Worm (Caenorhabditis elegans): Measurements from ENCODE around the gene thn-6.

thn-6 gene

ce11 chrIV:5273385-5273784, 44.7 kb downstream of the thn-6 start:
- TF ChIP-seq set-16 (GFP tag; IDR thresholded peaks at IDR 0.05) (peak; percentile 60; the same call in 1 of the 2 replicates), T20F7.1 (GFP tag; optimal IDR thresholded peaks at IDR 0.05) (no peak), unc-62 (GFP tag; optimal IDR thresholded peaks at IDR 0.05 in 1 of 2) (peak in 1 of 2 experiments; percentile 54), unc-62 (tag; optimal IDR thresholded peaks at IDR 0.05) (no peak), duxl-1 (tag; optimal IDR thresholded peaks at IDR 0.05; ENCODE audit: poor library complexity) (no peak), attf-4 (tag; optimal IDR thresholded peaks at IDR 0.05) (no peak), daf-12 (tag; optimal IDR thresholded peaks at IDR 0.05) (no peak), lim-7 (GFP tag; IDR thresholded peaks at IDR 0.05) (no peak)

ce11 chrIV:5274123-5274581, 45.4 kb downstream of the thn-6 start, which contains the start of gene slfl-4:
Gene slfl-4 (plus strand): TSS chrIV:5274531.
- TF ChIP-seq dpl-1 (GFP tag; optimal IDR thresholded peaks at IDR 0.05) (no peak), zip-2 (tag; optimal IDR thresholded peaks at IDR 0.05) (no peak), nhr-48 (tag; optimal IDR thresholded peaks at IDR 0.05) (no peak), lim-7 (GFP tag; IDR thresholded peaks at IDR 0.05) (no peak), lin-29 (GFP tag; IDR thresholded peaks at IDR 0.05) (no peak), pha-4 (GFP tag; IDR thresholded peaks at IDR 0.05) (no peak), pha-4 (tag; optimal IDR thresholded peaks at IDR 0.05) (no peak), php-3 (GFP tag; IDR thresholded peaks at IDR 0.05) (no peak), dve-1 (tag; optimal IDR thresholded peaks at IDR 0.05; ENCODE audit: insufficient read depth) (no peak), D1046.2 (GFP tag; IDR thresholded peaks at IDR 0.05) (no peak), hif-1 (tag; optimal IDR thresholded peaks at IDR 0.05) (no peak), daf-8 (GFP tag; IDR thresholded peaks at IDR 0.05) (no peak), dmd-6 (GFP tag; IDR thresholded peaks at IDR 0.05) (no peak), tag-97 (GFP tag; IDR thresholded peaks at IDR 0.05) (no peak), egl-27 (tag; optimal IDR thresholded peaks at IDR 0.05) (no peak), nhr-111 (GFP tag; optimal IDR thresholded peaks at IDR 0.05) (no peak), egl-43 (GFP tag; IDR thresholded peaks at IDR 0.05) (no peak), jun-1 (tag; optimal IDR thresholded peaks at IDR 0.05) (no peak), ZK546.5 (tag; optimal IDR thresholded peaks at IDR 0.05) (no peak), T20F7.1 (GFP tag; optimal IDR thresholded peaks at IDR 0.05) (no peak)

ce11 chrIV:5277752-5278151, 49.0 kb downstream of the thn-6 start, which contains the start of gene F36H12.17:
Gene F36H12.17 (minus strand): TSS chrIV:5277852.
- TF ChIP-seq nhr-42 (GFP tag; IDR thresholded peaks at IDR 0.05) (no peak), zfp-3 (GFP tag; conservative IDR thresholded peaks at IDR 0.05) (no peak), nhr-11 (tag; optimal IDR thresholded peaks at IDR 0.05) (no peak), ztf-11 (tag; optimal IDR thresholded peaks at IDR 0.05) (no peak), mdt-29 (GFP tag; IDR thresholded peaks at IDR 0.05) (no peak), sdz-12 (GFP tag; optimal IDR thresholded peaks at IDR 0.05) (no peak), ceh-44 (GFP tag; IDR thresholded peaks at IDR 0.05) (no peak), Y105C5A.15 (GFP tag; IDR thresholded peaks at IDR 0.05) (no peak), zfp-2 (tag; optimal IDR thresholded peaks at IDR 0.05) (no peak), daf-12 (tag; optimal IDR thresholded peaks at IDR 0.05) (no peak), mxl-2 (GFP tag; conservative IDR thresholded peaks at IDR 0.05) (no peak), Y48G9A.11 (GFP tag; IDR thresholded peaks at IDR 0.05) (no peak), dve-1 (tag; optimal IDR thresholded peaks at IDR 0.05; ENCODE audit: insufficient read depth) (no peak), lin-38 (GFP tag; IDR thresholded peaks at IDR 0.05) (no peak), lin-15B (tag; optimal IDR thresholded peaks at IDR 0.05) (no peak), zag-1 (tag; optimal IDR thresholded peaks at IDR 0.05) (no peak), lim-7 (GFP tag; IDR thresholded peaks at IDR 0.05) (no peak), lin-29 (GFP tag; IDR thresholded peaks at IDR 0.05) (no peak), T20F7.1 (GFP tag; optimal IDR thresholded peaks at IDR 0.05) (no peak), mes-2 (tag; optimal IDR thresholded peaks at IDR 0.05; ENCODE audit: poor library complexity, severe bottlenecking) (no peak)
